Worm (Caenorhabditis elegans) whole organism, young adult: Measurements from ENCODE around the gene C56G2.4.

Experiments used
- B0019.2 ChIP-seq: fragments of 200-800 bp; sonication (Bioruptor generic); conservative IDR thresholded peaks from 2 replicates; pipeline ENCODE4 v1.3.6; 2022; ENCODE audit warnings: missing genetic modification reagents, missing genetic modification characterization, missing compliant biosample characterization
- B0261.1 ChIP-seq: sonication (generic microtip); optimal IDR thresholded peaks from 2 replicates; lab custom pipeline; 2016; ENCODE audit warnings: mild to moderate bottlenecking, missing genetic modification characterization, moderate library complexity, missing compliant biosample characterization
- F33H1.4 ChIP-seq: fragments of 200-800 bp; sonication (Bioruptor generic); IDR thresholded peaks from 2 replicates; pipeline ENCODE4 v1.3.6; 2022; ENCODE audit warnings: missing genetic modification reagents, missing genetic modification characterization, missing compliant biosample characterization
- ama-1 ChIP-seq, 3 experiments: fragments of 150-350 bp in 1 of 3; sonication (generic microtip) in 2 of 3; optimal IDR thresholded peaks; 2 replicates each; lab custom pipeline; 2014 to 2018; ENCODE audit warnings: missing biosample characterization in 2 of 3, missing genetic modification characterization in 2 of 3, missing genetic modification reagents in 2 of 3
- attf-6 ChIP-seq: fragments of 200-800 bp; sonication (Bioruptor generic); IDR thresholded peaks from 2 replicates; pipeline ENCODE4 v1.3.6; 2022; ENCODE audit warnings: missing genetic modification reagents, missing genetic modification characterization, missing compliant biosample characterization
- dox-1 ChIP-seq: fragments of 200-800 bp; sonication (Bioruptor generic); IDR thresholded peaks from 2 replicates; pipeline ENCODE4 v1.3.6; 2022; ENCODE audit warnings: missing genetic modification reagents, missing genetic modification characterization, missing compliant biosample characterization
- let-607 ChIP-seq, 2 experiments: fragments of 200-800 bp in 1 of 2; sonication (Bioruptor generic) in 1 of 2; sonication (generic microtip) in 1 of 2; optimal IDR thresholded peaks; 2 replicates each; lab custom pipeline; 2016 to 2018; ENCODE audit warnings: mild to moderate bottlenecking in 2 of 2, missing compliant biosample characterization in 2 of 2, missing genetic modification characterization in 2 of 2, moderate library complexity in 2 of 2, missing genotype in 1 of 2
- lir-1 ChIP-seq: fragments of 200-800 bp; sonication (Bioruptor generic); conservative IDR thresholded peaks from 2 replicates; pipeline ENCODE4 v1.3.6; 2022; ENCODE audit warnings: missing genetic modification reagents, missing genetic modification characterization, missing compliant biosample characterization
- lsy-27 ChIP-seq: sonication (generic microtip); optimal IDR thresholded peaks from 2 replicates; lab custom pipeline; 2017; ENCODE audit warnings: missing genetic modification characterization, mild to moderate bottlenecking, missing compliant biosample characterization, antibody characterized with exemption, missing genotype, borderline replicate concordance; ENCODE audit not compliant: insufficient read depth
- nfya-1 ChIP-seq: sonication (generic microtip); optimal IDR thresholded peaks from 2 replicates; lab custom pipeline; 2017; ENCODE audit warnings: antibody characterized with exemption, missing compliant biosample characterization, missing genetic modification characterization, borderline replicate concordance; ENCODE audit not compliant: insufficient read depth
- nhr-90 ChIP-seq: sonication (generic microtip); optimal IDR thresholded peaks from 2 replicates; lab custom pipeline; 2016; ENCODE audit warnings: missing genotype, mild to moderate bottlenecking, missing genetic modification characterization, missing compliant biosample characterization
- snpc-3.4 ChIP-seq: sonication (generic microtip); optimal IDR thresholded peaks from 2 replicates; lab custom pipeline; 2017; ENCODE audit warnings: missing genetic modification characterization, mild to moderate bottlenecking, missing compliant biosample characterization, antibody characterized with exemption, moderate library complexity, missing genotype, missing genetic modification reagents
- ztf-26 ChIP-seq: sonication (generic microtip); optimal IDR thresholded peaks from 2 replicates; lab custom pipeline; 2017; ENCODE audit warnings: missing genetic modification characterization, missing compliant biosample characterization

DNA sequence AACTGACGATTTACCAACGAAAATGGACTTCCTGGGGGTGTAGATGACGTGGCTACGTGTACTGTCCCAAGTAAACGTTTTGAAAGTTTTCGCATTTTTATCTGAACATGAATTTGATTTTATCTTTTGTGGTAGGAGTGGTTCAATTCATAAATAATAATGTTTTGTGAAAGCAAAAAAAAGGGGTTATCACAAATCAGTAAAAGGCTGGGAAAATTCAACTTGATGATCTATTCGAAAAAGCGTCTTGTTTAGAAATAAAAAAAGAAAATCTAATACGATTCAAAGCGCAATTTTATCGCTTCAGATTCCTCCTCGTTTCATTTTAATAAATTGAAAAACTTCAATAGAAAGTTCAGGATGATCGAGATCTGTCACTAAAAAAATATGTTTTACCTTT, 7.4 kb upstream of the C56G2.4 start, which contains the start of gene C56G2.5:
- TF ChIP-seq lir-1 (GFP tag; lab: Robert Waterston, UW) (no peak), nhr-90 (tag; lab: Kevin White, UChicago) (no peak), ama-1 (optimal IDR thresholded peaks at IDR 0.05; lab: Kevin White, UChicago) (no peak), ama-1 (GFP tag; optimal IDR thresholded peaks at IDR 0.05; lab: Kevin White, UChicago) (no peak), dox-1 (GFP tag; lab: Robert Waterston, UW) (no peak), let-607 (tag; optimal IDR thresholded peaks at IDR 0.05; lab: Kevin White, UChicago) (no peak), F33H1.4 (no peak), ztf-26 (tag; lab: Kevin White, UChicago) (no peak), attf-6 (GFP tag; lab: Robert Waterston, UW) (no peak), snpc-3.4 (no peak), B0019.2 (no peak), lsy-27 (tag; lab: Kevin White, UChicago) (no peak), B0261.1 (no peak), nfya-1 (tag; lab: Kevin White, UChicago) (no peak)
